Worm (Caenorhabditis elegans): ENCODE data around the gene ugt-18.

Gene ugt-18

DNA sequence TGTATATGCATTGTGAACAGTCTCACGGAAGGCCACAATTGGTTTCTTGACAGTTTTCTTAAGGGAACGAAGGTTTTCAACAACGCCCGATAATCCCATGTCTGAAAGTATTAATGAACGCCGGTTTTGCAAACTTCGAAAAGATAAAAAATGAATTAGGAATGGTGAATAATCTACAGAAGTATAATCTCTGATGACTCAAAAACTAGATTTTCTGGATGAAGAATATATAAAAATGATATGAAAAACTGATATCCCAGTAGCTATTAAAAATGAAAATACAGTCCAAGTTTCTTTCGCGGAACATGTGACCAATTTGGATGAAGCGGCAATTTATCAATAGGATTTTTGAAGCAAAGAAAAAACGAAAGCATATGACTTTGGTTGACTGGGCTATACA lies 6.0 kb upstream of the ugt-18 start, which contains the start of gene ZC443.3:
ZC443.3 (minus strand) TSS at position 101 of the 400 bp plus-strand sequence.
- TF ChIP-seq mls-2 (tag; optimal IDR thresholded peaks at IDR 0.05), result no peak
- no peak for TF ChIP-seq nhr-76 (tag; optimal IDR thresholded peaks at IDR 0.05)
- TF ChIP-seq drap-1 (GFP tag; optimal IDR thresholded peaks at IDR 0.05), result no peak
- no peak for TF ChIP-seq ceh-83 (GFP tag; optimal IDR thresholded peaks at IDR 0.05)
- no peak for TF ChIP-seq zip-8 (tag; optimal IDR thresholded peaks at IDR 0.05)
- TF ChIP-seq ztf-11 (tag; optimal IDR thresholded peaks at IDR 0.05), result no peak
- TF ChIP-seq flh-1 (GFP tag; optimal IDR thresholded peaks at IDR 0.05), result no peak
- TF ChIP-seq sptf-1 (tag; optimal IDR thresholded peaks at IDR 0.05), result no peak
- no peak for TF ChIP-seq nhr-28 (tag; optimal IDR thresholded peaks at IDR 0.05)
- no peak for TF ChIP-seq lin-13 (tag; optimal IDR thresholded peaks at IDR 0.05)
- no peak for TF ChIP-seq unc-120 (tag; optimal IDR thresholded peaks at IDR 0.05; ENCODE audit: poor library complexity, severe bottlenecking)
- no peak for TF ChIP-seq pha-4 (tag; optimal IDR thresholded peaks at IDR 0.05)
- no peak for TF ChIP-seq hlh-1 (tag; optimal IDR thresholded peaks at IDR 0.05)
- no peak for TF ChIP-seq lsy-2 (tag; optimal IDR thresholded peaks at IDR 0.05)
- TF ChIP-seq ceh-39 (tag; optimal IDR thresholded peaks at IDR 0.05), result no peak
- no peak for TF ChIP-seq bed-3 (GFP tag; optimal IDR thresholded peaks at IDR 0.05)
- no peak for TF ChIP-seq elt-3 (tag; optimal IDR thresholded peaks at IDR 0.05)

DNA sequence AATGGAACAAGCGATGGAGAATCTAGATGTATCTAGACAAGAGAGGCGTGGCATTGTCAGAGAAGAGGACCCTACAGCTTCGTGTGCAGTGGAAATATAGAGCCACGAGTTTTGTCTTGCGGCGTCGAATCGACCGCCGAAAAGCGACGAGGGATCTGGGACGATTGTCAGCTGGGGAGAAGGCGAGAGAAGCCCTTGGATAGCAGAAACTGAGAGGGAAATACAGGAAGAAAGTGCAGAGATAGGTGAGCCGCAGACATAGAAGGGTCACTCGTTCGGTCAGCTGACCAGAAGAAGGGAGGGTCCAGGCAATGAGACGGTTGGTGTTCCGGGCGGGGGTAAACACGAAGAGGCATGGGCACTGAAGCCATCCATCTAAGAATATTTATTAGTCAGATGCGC lies 5.6 kb upstream of the ugt-18 start:
- no peak for TF ChIP-seq tbx-8 (GFP tag; optimal IDR thresholded peaks at IDR 0.05)
- TF ChIP-seq blmp-1 (tag; optimal IDR thresholded peaks at IDR 0.05), result no peak
- no peak for TF ChIP-seq nhr-12 (tag; optimal IDR thresholded peaks at IDR 0.05)
- TF ChIP-seq cnd-1 (tag; optimal IDR thresholded peaks at IDR 0.05), result no peak
- no peak for TF ChIP-seq unc-39 (tag; optimal IDR thresholded peaks at IDR 0.05)
- no peak for TF ChIP-seq bed-3 (GFP tag; optimal IDR thresholded peaks at IDR 0.05)
- TF ChIP-seq pha-4 (tag; optimal IDR thresholded peaks at IDR 0.05), result peak; percentile 69
- no peak for TF ChIP-seq mab-5 (tag; optimal IDR thresholded peaks at IDR 0.05)
- no peak for TF ChIP-seq ceh-39 (tag; optimal IDR thresholded peaks at IDR 0.05)
- no peak for TF ChIP-seq ceh-83 (GFP tag; optimal IDR thresholded peaks at IDR 0.05)
- peak; percentile 9 for TF ChIP-seq lsy-2 (tag; optimal IDR thresholded peaks at IDR 0.05)
- TF ChIP-seq ceh-43 (GFP tag; optimal IDR thresholded peaks at IDR 0.05), result no peak
- TF ChIP-seq lin-32 (GFP tag; optimal IDR thresholded peaks at IDR 0.05), result no peak
- TF ChIP-seq sptf-1 (tag; optimal IDR thresholded peaks at IDR 0.05), result peak; percentile 47
- TF ChIP-seq nhr-2 (tag; optimal IDR thresholded peaks at IDR 0.05), result no peak
- TF ChIP-seq sem-2 (GFP tag; optimal IDR thresholded peaks at IDR 0.05), result no peak
- peak; percentile 82 for TF ChIP-seq hlh-1 (tag; optimal IDR thresholded peaks at IDR 0.05)
- TF ChIP-seq elt-3 (tag; optimal IDR thresholded peaks at IDR 0.05), result no peak
- no peak for TF ChIP-seq lin-13 (tag; optimal IDR thresholded peaks at IDR 0.05)
- peak; percentile 13 for TF ChIP-seq ztf-11 (tag; optimal IDR thresholded peaks at IDR 0.05)
- TF ChIP-seq drap-1 (GFP tag; optimal IDR thresholded peaks at IDR 0.05), result peak; percentile 40
- no peak for TF ChIP-seq zip-8 (tag; optimal IDR thresholded peaks at IDR 0.05)
- no peak for TF ChIP-seq flh-1 (GFP tag; optimal IDR thresholded peaks at IDR 0.05)
- TF ChIP-seq mls-2 (tag; optimal IDR thresholded peaks at IDR 0.05), result no peak
- no peak for TF ChIP-seq snpc-4 (tag; optimal IDR thresholded peaks at IDR 0.05)
- TF ChIP-seq nhr-76 (tag; optimal IDR thresholded peaks at IDR 0.05), result no peak
- TF ChIP-seq unc-62 (GFP tag; optimal IDR thresholded peaks at IDR 0.05), result peak; percentile 55
- no peak for TF ChIP-seq nhr-28 (tag; optimal IDR thresholded peaks at IDR 0.05)
- peak; percentile 85 for TF ChIP-seq unc-120 (tag; optimal IDR thresholded peaks at IDR 0.05; ENCODE audit: poor library complexity, severe bottlenecking)
- TF ChIP-seq nhr-237 (tag; optimal IDR thresholded peaks at IDR 0.05), result no peak
- TF ChIP-seq elt-1 (tag; optimal IDR thresholded peaks at IDR 0.05; ENCODE audit: borderline replicate concordance, insufficient read depth), result no peak
- peak; percentile 39 for TF ChIP-seq ces-1 (GFP tag; optimal IDR thresholded peaks at IDR 0.05)
- TF ChIP-seq M03D4.4 (tag; optimal IDR thresholded peaks at IDR 0.05), result no peak
- TF ChIP-seq ham-2 (GFP tag; optimal IDR thresholded peaks at IDR 0.05), result peak; percentile 75
- TF ChIP-seq mep-1 (tag; optimal IDR thresholded peaks at IDR 0.05), result no peak

ce11 chrV:12815386-12815785 lies 4.7 kb upstream of the ugt-18 start:
- TF ChIP-seq bed-3 (GFP tag; optimal IDR thresholded peaks at IDR 0.05) (no peak), ceh-39 (tag; optimal IDR thresholded peaks at IDR 0.05) (no peak), blmp-1 (tag; optimal IDR thresholded peaks at IDR 0.05) (no peak)

- TF ChIP-seq ham-2 (GFP tag; optimal IDR thresholded peaks at IDR 0.05) (no peak), elt-1 (tag; optimal IDR thresholded peaks at IDR 0.05; ENCODE audit: borderline replicate concordance, insufficient read depth) (no peak), mls-2 (tag; optimal IDR thresholded peaks at IDR 0.05) (no peak), sptf-1 (tag; optimal IDR thresholded peaks at IDR 0.05) (no peak), drap-1 (GFP tag; optimal IDR thresholded peaks at IDR 0.05) (no peak), unc-62 (GFP tag; optimal IDR thresholded peaks at IDR 0.05) (no peak), ces-1 (GFP tag; optimal IDR thresholded peaks at IDR 0.05) (no peak), hlh-1 (tag; optimal IDR thresholded peaks at IDR 0.05) (no peak), nhr-237 (tag; optimal IDR thresholded peaks at IDR 0.05) (no peak), sem-2 (GFP tag; optimal IDR thresholded peaks at IDR 0.05) (no peak), elt-3 (tag; optimal IDR thresholded peaks at IDR 0.05) (no peak), unc-39 (tag; optimal IDR thresholded peaks at IDR 0.05) (no peak), ceh-83 (GFP tag; optimal IDR thresholded peaks at IDR 0.05) (no peak), nhr-12 (tag; optimal IDR thresholded peaks at IDR 0.05) (no peak)
These were observed 3.4 kb upstream of the ugt-18 start for ce11 chrV:12816672-12817071.
